Worm (Caenorhabditis elegans) whole organism, late embryonic: ENCODE results near the gene srh-148.

Experiments used
- T23F11.4 ChIP-seq: fragments of 200-800 bp; sonication (Bioruptor generic); optimal IDR thresholded peaks from 2 replicates; lab custom pipeline; 2018; ENCODE audit warnings: mild to moderate bottlenecking, missing genetic modification characterization, missing compliant biosample characterization
- ama-1 ChIP-seq: fragments of 150-350 bp; optimal IDR thresholded peaks from 2 replicates; lab custom pipeline; 2014
- ceh-2 ChIP-seq: sonication (generic microtip); optimal IDR thresholded peaks from 2 replicates; lab custom pipeline; 2016; ENCODE audit warnings: missing genotype, missing genetic modification characterization, missing compliant biosample characterization
- dmd-4 ChIP-seq: sonication (generic microtip); optimal IDR thresholded peaks from 2 replicates; lab custom pipeline; 2016; ENCODE audit warnings: borderline replicate concordance, missing genetic modification characterization, missing compliant biosample characterization
- fax-1 ChIP-seq: sonication (generic microtip); optimal IDR thresholded peaks from 2 replicates; lab custom pipeline; 2016; ENCODE audit warnings: missing genotype, missing genetic modification characterization, missing compliant biosample characterization
- pag-3 ChIP-seq: sonication (generic microtip); optimal IDR thresholded peaks from 2 replicates; lab custom pipeline; 2016; ENCODE audit warnings: missing compliant biosample characterization, missing genetic modification characterization, borderline replicate concordance
- pha-4 ChIP-seq: fragments of 150-350 bp; optimal IDR thresholded peaks from 2 replicates; lab custom pipeline; 2018; ENCODE audit warnings: missing biosample characterization, missing genetic modification reagents, missing genetic modification characterization
- pqm-1 ChIP-seq: sonication (generic microtip); optimal IDR thresholded peaks from 2 replicates; lab custom pipeline; 2016; ENCODE audit warnings: missing genetic modification characterization, missing compliant biosample characterization
- rnt-1 ChIP-seq: sonication (generic microtip); optimal IDR thresholded peaks from 2 replicates; lab custom pipeline; 2016; ENCODE audit warnings: missing genetic modification characterization, missing compliant biosample characterization

ce11 chrV:15819983-15820382, 38.2 kb downstream of the srh-148 start, which contains the start of gene srbc-48:
- TF ChIP-seq ama-1 (no peak), T23F11.4 (GFP tag; lab: Kevin White, UChicago) (no peak), dmd-4 (tag; lab: Kevin White, UChicago) (no peak), ceh-2 (tag; lab: Kevin White, UChicago) (no peak), fax-1 (tag; lab: Kevin White, UChicago) (no peak), pqm-1 (no peak), rnt-1 (tag; lab: Kevin White, UChicago) (no peak), pha-4 (tag; lab: Kevin White, UChicago) (no peak), pag-3 (tag; lab: Kevin White, UChicago) (no peak)
